Worm (Caenorhabditis elegans) whole organism, L3 larva: ENCODE results near the gene F10C1.3.

Experiments
- R02D3.7 ChIP-seq: fragments of 150-350 bp; optimal IDR thresholded peaks from 2 replicates; lab custom pipeline; 2014; ENCODE audit warnings: missing biosample characterization, missing genetic modification characterization
- ZK546.5 ChIP-seq: sonication (generic microtip); optimal IDR thresholded peaks from 2 replicates; lab custom pipeline; 2017; ENCODE audit warnings: missing biosample characterization, missing genetic modification characterization
- aly-2 ChIP-seq: fragments of 150-350 bp; optimal IDR thresholded peaks from 2 replicates; lab custom pipeline; 2014; ENCODE audit warnings: missing biosample characterization, missing genetic modification characterization
- ama-1 ChIP-seq: fragments of 150-350 bp; optimal IDR thresholded peaks from 2 replicates; lab custom pipeline; 2018
- ceh-16 ChIP-seq: sonication (generic microtip); optimal IDR thresholded peaks from 2 replicates; lab custom pipeline; 2017; ENCODE audit warnings: missing biosample characterization, missing genetic modification characterization
- ceh-28 ChIP-seq: fragments of 150-350 bp; optimal IDR thresholded peaks from 2 replicates; lab custom pipeline; 2014; ENCODE audit warnings: missing biosample characterization, missing genetic modification reagents, missing genetic modification characterization
- ceh-82 ChIP-seq: fragments of 150-350 bp; optimal IDR thresholded peaks from 2 replicates; lab custom pipeline; 2014; ENCODE audit warnings: missing biosample characterization, missing genetic modification characterization
- ceh-9 ChIP-seq: sonication (generic microtip); optimal IDR thresholded peaks from 2 replicates; lab custom pipeline; 2018; ENCODE audit warnings: missing biosample characterization, missing genetic modification characterization
- daf-12 ChIP-seq: fragments of 150-350 bp; optimal IDR thresholded peaks from 2 replicates; lab custom pipeline; 2014; ENCODE audit warnings: missing biosample characterization, missing genetic modification reagents, missing genetic modification characterization
- egl-27 ChIP-seq: sonication (generic microtip); optimal IDR thresholded peaks from 4 replicates; lab custom pipeline; 2017; ENCODE audit warnings: missing biosample characterization, missing genetic modification reagents, missing genetic modification characterization
- egl-5 ChIP-seq: fragments of 150-350 bp; optimal IDR thresholded peaks from 2 replicates; lab custom pipeline; 2017; ENCODE audit warnings: missing biosample characterization, missing genetic modification reagents, missing genetic modification characterization, inconsistent platforms
- elt-1 ChIP-seq: fragments of 150-350 bp; optimal IDR thresholded peaks from 2 replicates; lab custom pipeline; 2014; ENCODE audit warnings: missing biosample characterization, missing genetic modification characterization
- elt-2 ChIP-seq: sonication (generic microtip); optimal IDR thresholded peaks from 2 replicates; lab custom pipeline; 2016; ENCODE audit warnings: missing genetic modification reagents, mild to moderate bottlenecking, missing genetic modification characterization, missing compliant biosample characterization
- elt-3 ChIP-seq, 3 experiments: fragments of 150-350 bp in 1 of 3; sonication (generic microtip) in 2 of 3; optimal IDR thresholded peaks; 2 replicates in 2 of 3; 4 replicates in 1 of 3; lab custom pipeline; 2014 to 2017; ENCODE audit warnings: missing biosample characterization in 3 of 3, missing genetic modification characterization in 3 of 3
- eor-1 ChIP-seq, 2 experiments: fragments of 150-350 bp; optimal IDR thresholded peaks; 2 replicates each; lab custom pipeline; 2014 to 2018; ENCODE audit warnings: missing biosample characterization in 2 of 2, missing genetic modification characterization in 2 of 2
- fkh-10 ChIP-seq: sonication (generic microtip); optimal IDR thresholded peaks from 2 replicates; lab custom pipeline; 2017; ENCODE audit warnings: missing biosample characterization, missing genetic modification reagents, missing genetic modification characterization
- fkh-2 ChIP-seq: fragments of 150-350 bp; optimal IDR thresholded peaks from 2 replicates; lab custom pipeline; 2014; ENCODE audit warnings: missing biosample characterization, missing genetic modification reagents, missing genetic modification characterization
- fos-1 ChIP-seq: fragments of 150-350 bp; optimal IDR thresholded peaks from 2 replicates; lab custom pipeline; 2014; ENCODE audit warnings: missing biosample characterization, missing genetic modification characterization
- hmg-11 ChIP-seq: sonication (generic microtip); optimal IDR thresholded peaks from 2 replicates; lab custom pipeline; 2016; ENCODE audit warnings: missing genetic modification characterization, missing compliant biosample characterization
- jun-1 ChIP-seq: fragments of 150-350 bp; optimal IDR thresholded peaks from 2 replicates; lab custom pipeline; 2014; ENCODE audit warnings: missing biosample characterization, missing genetic modification reagents, missing genetic modification characterization
- lin-15B ChIP-seq: fragments of 150-350 bp; optimal IDR thresholded peaks from 2 replicates; lab custom pipeline; 2014; ENCODE audit warnings: missing biosample characterization, missing genetic modification characterization
- lin-39 ChIP-seq: fragments of 150-350 bp; optimal IDR thresholded peaks from 2 replicates; lab custom pipeline; 2018; ENCODE audit warnings: missing biosample characterization, missing genetic modification reagents, missing genetic modification characterization
- lsy-12 ChIP-seq: sonication (generic microtip); optimal IDR thresholded peaks from 2 replicates; lab custom pipeline; 2016; ENCODE audit warnings: mild to moderate bottlenecking, missing genetic modification characterization, missing compliant biosample characterization
- mdl-1 ChIP-seq: fragments of 150-350 bp; optimal IDR thresholded peaks from 2 replicates; lab custom pipeline; 2014; ENCODE audit warnings: missing biosample characterization, missing genetic modification characterization
- mml-1 ChIP-seq: fragments of 150-350 bp; sonication (generic microtip); optimal IDR thresholded peaks from 3 replicates; lab custom pipeline; 2014; ENCODE audit warnings: missing biosample characterization, missing genetic modification characterization
- nfya-1 ChIP-seq: sonication (generic microtip); optimal IDR thresholded peaks from 2 replicates; lab custom pipeline; 2017; ENCODE audit warnings: missing genetic modification characterization, mild to moderate bottlenecking, missing compliant biosample characterization, antibody characterized with exemption, moderate library complexity; ENCODE audit not compliant: insufficient read depth
- nhr-11 ChIP-seq: fragments of 150-350 bp; optimal IDR thresholded peaks from 2 replicates; lab custom pipeline; 2014; ENCODE audit warnings: missing biosample characterization, missing genetic modification characterization
- nhr-12 ChIP-seq: fragments of 150-350 bp; optimal IDR thresholded peaks from 2 replicates; lab custom pipeline; 2014; ENCODE audit warnings: missing biosample characterization, missing genetic modification characterization
- nhr-23 ChIP-seq: fragments of 150-350 bp; optimal IDR thresholded peaks from 2 replicates; lab custom pipeline; 2014; ENCODE audit warnings: missing biosample characterization, missing genetic modification reagents, missing genetic modification characterization
- nhr-237 ChIP-seq: fragments of 150-350 bp; optimal IDR thresholded peaks from 2 replicates; lab custom pipeline; 2014; ENCODE audit warnings: missing biosample characterization, missing genetic modification characterization
- nhr-25 ChIP-seq: sonication (generic microtip); optimal IDR thresholded peaks from 2 replicates; lab custom pipeline; 2017; ENCODE audit warnings: missing biosample characterization, missing genetic modification characterization
- nhr-28 ChIP-seq: fragments of 150-350 bp; optimal IDR thresholded peaks from 2 replicates; lab custom pipeline; 2014; ENCODE audit warnings: missing biosample characterization, missing genetic modification characterization
- nhr-43 ChIP-seq: sonication (generic microtip); optimal IDR thresholded peaks from 2 replicates; lab custom pipeline; 2016; ENCODE audit warnings: mild to moderate bottlenecking, missing genetic modification characterization, missing compliant biosample characterization; ENCODE audit not compliant: poor library complexity, severe bottlenecking
- nhr-67 ChIP-seq: fragments of 150-350 bp; optimal IDR thresholded peaks from 2 replicates; lab custom pipeline; 2014; ENCODE audit warnings: missing biosample characterization, missing genetic modification characterization
- nhr-76 ChIP-seq: fragments of 150-350 bp; sonication (generic microtip); optimal IDR thresholded peaks from 5 replicates; lab custom pipeline; 2014; ENCODE audit warnings: missing biosample characterization, missing genetic modification characterization
- nhr-77 ChIP-seq: fragments of 150-350 bp; optimal IDR thresholded peaks from 2 replicates; lab custom pipeline; 2014; ENCODE audit warnings: missing biosample characterization, missing genetic modification characterization
- pha-4 ChIP-seq: fragments of 150-350 bp; optimal IDR thresholded peaks from 2 replicates; lab custom pipeline; 2014; ENCODE audit warnings: missing biosample characterization, missing genetic modification reagents, missing genetic modification characterization
- pqm-1 ChIP-seq: fragments of 150-350 bp; optimal IDR thresholded peaks from 2 replicates; lab custom pipeline; 2017; ENCODE audit warnings: missing biosample characterization, missing genetic modification characterization, inconsistent platforms
- sea-2 ChIP-seq: fragments of 150-350 bp; sonication (generic microtip); optimal IDR thresholded peaks from 4 replicates; lab custom pipeline; 2014; ENCODE audit warnings: missing biosample characterization, missing genetic modification reagents, missing genetic modification characterization
- skn-1 ChIP-seq: fragments of 150-350 bp; optimal IDR thresholded peaks from 2 replicates; lab custom pipeline; 2014; ENCODE audit warnings: missing biosample characterization, missing genetic modification characterization
- snpc-4 ChIP-seq: fragments of 150-350 bp; optimal IDR thresholded peaks from 2 replicates; lab custom pipeline; 2014; ENCODE audit warnings: missing biosample characterization, missing genetic modification characterization
- tbx-2 ChIP-seq: sonication (generic microtip); optimal IDR thresholded peaks from 2 replicates; lab custom pipeline; 2016; ENCODE audit warnings: mild to moderate bottlenecking, missing genetic modification characterization, missing compliant biosample characterization
- unc-39 ChIP-seq: sonication (generic microtip); optimal IDR thresholded peaks from 4 replicates; lab custom pipeline; 2017; ENCODE audit warnings: missing biosample characterization, missing genetic modification characterization
- unc-62 ChIP-seq: fragments of 150-350 bp; sonication (generic microtip); optimal IDR thresholded peaks from 4 replicates; lab custom pipeline; 2014; ENCODE audit warnings: missing biosample characterization, missing genetic modification reagents, missing genetic modification characterization
- zag-1 ChIP-seq: fragments of 150-350 bp; optimal IDR thresholded peaks from 2 replicates; lab custom pipeline; 2014; ENCODE audit warnings: missing biosample characterization, missing genetic modification characterization
- ztf-11 ChIP-seq: fragments of 150-350 bp; optimal IDR thresholded peaks from 2 replicates; lab custom pipeline; 2014; ENCODE audit warnings: missing biosample characterization, missing genetic modification characterization
- ztf-4 ChIP-seq: fragments of 150-350 bp; optimal IDR thresholded peaks from 2 replicates; lab custom pipeline; 2014; ENCODE audit warnings: missing biosample characterization, missing genetic modification characterization

The F10C1.3 gene

DNA sequence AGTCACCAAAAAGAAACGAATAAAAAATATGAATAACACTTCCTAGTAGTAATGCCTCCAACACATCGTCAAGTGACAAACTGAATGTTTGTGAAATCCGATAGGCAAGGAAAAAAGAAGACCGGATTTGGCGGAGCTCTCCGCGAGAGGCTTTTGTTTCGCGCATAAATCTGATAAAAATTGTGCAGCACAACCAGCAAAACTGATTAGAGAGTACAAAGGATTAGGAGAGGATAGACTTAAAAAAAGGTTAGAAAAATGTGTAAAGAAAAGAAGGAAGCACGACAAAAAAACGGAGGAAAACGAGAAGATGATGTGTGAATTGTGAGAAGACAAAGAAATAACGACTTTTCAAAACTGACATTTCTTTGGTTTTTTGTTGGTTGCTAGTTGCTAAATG lies 29.8 kb downstream of the F10C1.3 start, which contains the start of gene rab-3:
Gene rab-3, minus strand, starts transcription at position 147 of the 400 bp plus-strand sequence.
- no peak for TF ChIP-seq nfya-1 (tag; lab: Kevin White, UChicago)
- no peak for TF ChIP-seq ZK546.5 (tag; lab: Kevin White, UChicago)
- no peak for TF ChIP-seq hmg-11 (tag; lab: Kevin White, UChicago)
- no peak for TF ChIP-seq egl-27
- peak; percentile 66 for TF ChIP-seq fkh-10 (GFP tag; lab: Kevin White, UChicago)
- TF ChIP-seq, all 47 proteins: peak for 1

DNA sequence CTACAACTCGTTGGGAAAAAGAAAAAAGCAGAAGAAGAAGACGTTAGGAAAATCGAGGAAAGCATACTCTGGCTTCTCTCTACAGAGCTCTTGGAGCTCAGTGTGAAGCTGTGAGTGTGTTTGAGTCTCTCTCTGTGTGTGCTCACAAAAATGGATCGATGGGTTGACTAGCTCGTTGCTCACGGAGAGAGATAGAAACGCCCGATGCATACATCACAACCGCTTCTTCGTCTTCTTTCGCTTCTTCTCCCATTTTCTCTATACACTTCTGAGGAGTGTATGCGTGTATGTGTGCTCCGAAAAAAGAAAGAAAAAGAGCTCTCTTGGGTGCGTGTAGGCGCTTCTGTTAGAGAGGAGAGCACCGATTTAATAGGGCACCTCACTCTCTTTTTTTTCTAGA lies 32.5 kb downstream of the F10C1.3 start:
- TF ChIP-seq fkh-2 (tag; lab: Kevin White, UChicago) (no peak), zag-1 (tag; lab: Kevin White, UChicago) (peak; percentile 46), ceh-28 (tag; lab: Kevin White, UChicago) (no peak), ZK546.5 (tag; lab: Kevin White, UChicago) (no peak), nfya-1 (tag; lab: Kevin White, UChicago) (peak; percentile 80), hmg-11 (tag; lab: Kevin White, UChicago) (peak; percentile 66), egl-27 (no peak), nhr-237 (tag; lab: Kevin White, UChicago) (no peak), ceh-16 (tag; lab: Kevin White, UChicago) (no peak), sea-2 (GFP tag; lab: Kevin White, UChicago) (no peak), elt-3 (tag; optimal IDR thresholded peaks at IDR 0.05; lab: Kevin White, UChicago) (no peak), aly-2 (no peak), pha-4 (tag; lab: Kevin White, UChicago) (no peak), elt-2 (tag; lab: Kevin White, UChicago) (no peak), unc-62 (GFP tag; lab: Kevin White, UChicago) (no peak), ama-1 (lab: Kevin White, UChicago) (no peak), fkh-10 (GFP tag; lab: Kevin White, UChicago) (peak; percentile 89), nhr-12 (tag; lab: Kevin White, UChicago) (no peak), nhr-23 (tag; lab: Kevin White, UChicago) (no peak), lin-15B (tag; lab: Kevin White, UChicago) (peak; percentile 71), nhr-43 (tag; lab: Kevin White, UChicago) (no peak), ztf-4 (tag; lab: Kevin White, UChicago) (no peak), eor-1 (tag; optimal IDR thresholded peaks at IDR 0.05; lab: Kevin White, UChicago) (no peak), R02D3.7 (no peak), nhr-76 (tag; lab: Kevin White, UChicago) (no peak), fos-1 (tag; lab: Kevin White, UChicago) (no peak), unc-39 (tag; lab: Kevin White, UChicago) (no peak), mml-1 (tag; lab: Kevin White, UChicago) (no peak), snpc-4 (peak; percentile 73), ceh-9 (no peak), elt-1 (tag; lab: Kevin White, UChicago) (no peak), lin-39 (tag; lab: Kevin White, UChicago) (peak; percentile 94), nhr-11 (tag; lab: Kevin White, UChicago) (peak; percentile 6), nhr-25 (tag; lab: Kevin White, UChicago) (no peak), nhr-77 (tag; lab: Kevin White, UChicago) (no peak), skn-1 (tag; lab: Kevin White, UChicago) (no peak), egl-5 (tag; lab: Kevin White, UChicago) (no peak), ceh-82 (tag; lab: Kevin White, UChicago) (no peak), tbx-2 (tag; lab: Kevin White, UChicago) (peak; percentile 42), jun-1 (tag; lab: Kevin White, UChicago) (no peak), lsy-12 (no peak), nhr-67 (no peak), daf-12 (tag; lab: Kevin White, UChicago) (no peak), mdl-1 (tag; lab: Kevin White, UChicago) (no peak), ztf-11 (tag; lab: Kevin White, UChicago) (no peak), nhr-28 (no peak), pqm-1 (tag; lab: Kevin White, UChicago) (no peak)
